Worm (Caenorhabditis elegans) whole organism, L4/young adult: Measurements from ENCODE around the gene rmd-6.
"Not testable (repeated sequence)": the region's sequence is repeated elsewhere in the genome, so short reads cannot be mapped to it uniquely, and the experiment has no call there.

Experiments used
- W03F9.2 ChIP-seq: fragments of 150-350 bp; optimal IDR thresholded peaks from 2 replicates; lab custom pipeline; 2014; ENCODE audit warnings: missing biosample characterization, missing genetic modification characterization
- him-1 ChIP-seq: sonication (generic microtip); optimal IDR thresholded peaks from 2 replicates; lab custom pipeline; 2016; ENCODE audit warnings: missing genotype, missing genetic modification reagents, missing genetic modification characterization, missing compliant biosample characterization

ce11 chrIV:5066887-5067286 lies 1.8 kb upstream of the rmd-6 start, which contains the start of gene ttbk-2.2:
- not testable (repeated sequence) for TF ChIP-seq W03F9.2, him-1 (tag; lab: Kevin White, UChicago)
